Fruit fly (Drosophila melanogaster): Measurements from ENCODE around the gene PSMG1.

PSMG1 gene

DNA sequence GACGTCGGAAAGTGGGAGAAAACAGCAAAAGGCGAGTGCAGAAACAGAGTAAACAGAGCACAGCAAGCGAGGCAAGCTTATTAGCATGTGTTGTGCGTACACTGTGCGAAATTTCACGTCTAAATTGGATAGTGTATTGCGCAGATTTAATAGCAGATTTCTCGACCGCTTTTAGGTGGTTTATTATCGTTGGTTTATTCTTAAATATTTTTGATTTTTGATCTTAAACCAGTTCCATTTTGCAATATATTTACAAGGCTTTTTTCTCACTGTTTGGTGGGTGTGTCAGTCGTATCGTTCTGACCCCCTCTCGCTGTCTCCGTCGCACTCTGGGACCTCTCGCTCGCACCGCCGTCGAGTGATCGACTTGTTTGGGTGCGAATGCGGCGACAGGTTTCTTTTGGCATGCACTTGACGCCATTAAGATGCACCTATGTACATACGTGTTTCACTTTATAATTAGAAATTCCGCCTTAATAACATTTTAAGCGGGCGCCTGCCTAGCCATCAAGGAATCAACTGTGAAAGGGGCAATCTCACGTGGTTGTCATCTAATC, 39.9 kb upstream of the PSMG1 start (continued):
- TF ChIP-seq ap (GFP tag; IDR thresholded peaks at IDR 0.05), result peak; percentile 16; the same call in 1 of the 2 replicates
- peak; percentile 40; the same call in 1 of the 2 replicates for TF ChIP-seq CG32532 (GFP tag; IDR thresholded peaks at IDR 0.05)
- 0 out of 3 replicates have a peak, but pooled peaks have one; percentile 37 for TF ChIP-seq Aef1 (GFP tag; IDR thresholded peaks at IDR 0.05)
- TF ChIP-seq lbe (GFP tag; optimal IDR thresholded peaks at IDR 0.05), result peak; percentile 49
- peak in 1 of 2 experiments; percentile 78 for TF ChIP-seq bsh (GFP tag; optimal IDR thresholded peaks at IDR 0.05)
- TF ChIP-seq sisA (GFP tag; IDR thresholded peaks at IDR 0.05), result peak; percentile 41; the same call in 1 of the 2 replicates
- TF ChIP-seq Pdp1 (GFP tag; optimal IDR thresholded peaks at IDR 0.05), result peak in 1 of 2 experiments; percentile 24
- TF ChIP-seq Ets97D (GFP tag; optimal IDR thresholded peaks at IDR 0.05), result no peak
- peak; percentile 44 for TF ChIP-seq gem (tag; optimal IDR thresholded peaks at IDR 0.05)
- TF ChIP-seq grn (GFP tag; optimal IDR thresholded peaks at IDR 0.05), result no peak
- TF ChIP-seq CG9932 (GFP tag; IDR thresholded peaks at IDR 0.05), result 0 out of 2 replicates have a peak, but pooled peaks have one; percentile 27
- TF ChIP-seq CG9609 (GFP tag; optimal IDR thresholded peaks at IDR 0.05), result no peak
- TF ChIP-seq p53 (GFP tag; optimal IDR thresholded peaks at IDR 0.05), result no peak
- TF ChIP-seq bcd (GFP tag; optimal IDR thresholded peaks at IDR 0.05), result peak; percentile 5
- TF ChIP-seq sob (GFP tag; IDR thresholded peaks at IDR 0.05), result peak; percentile 27; the same call in 1 of the 2 replicates
- TF ChIP-seq pan (optimal IDR thresholded peaks at IDR 0.05), result no peak
- peak in 1 of 2 experiments; percentile 54 for TF ChIP-seq pan (GFP tag; optimal IDR thresholded peaks at IDR 0.05 in 1 of 2, IDR thresholded peaks at IDR 0.05 in 1 of 2)
- TF ChIP-seq wek (GFP tag; optimal IDR thresholded peaks at IDR 0.05), result no peak
- 0 out of 2 replicates have a peak, but pooled peaks have one; percentile 11 for TF ChIP-seq esg (GFP tag; conservative IDR thresholded peaks at IDR 0.05)
- TF ChIP-seq unpg (GFP tag; optimal IDR thresholded peaks at IDR 0.05), result peak; percentile 24
- peak; percentile 48; the same call in 1 of the 2 replicates for TF ChIP-seq ara (GFP tag; IDR thresholded peaks at IDR 0.05)
- 0 out of 3 replicates have a peak, but pooled peaks have one; percentile 18 for TF ChIP-seq CG34422 (GFP tag; IDR thresholded peaks at IDR 0.05)
- no peak for TF ChIP-seq croc (GFP tag; conservative IDR thresholded peaks at IDR 0.05)
- 0 out of 3 replicates have a peak, but pooled peaks have one; percentile 19 for TF ChIP-seq C15 (GFP tag; IDR thresholded peaks at IDR 0.05)
- TF ChIP-seq CG7839 (tag; optimal IDR thresholded peaks at IDR 0.05), result peak; percentile 32
- TF ChIP-seq gsb (GFP tag; IDR thresholded peaks at IDR 0.05), result no peak

- TF ChIP-seq CG12769 (tag; optimal IDR thresholded peaks at IDR 0.05) (no peak), NFAT (GFP tag; IDR thresholded peaks at IDR 0.05) (0 out of 2 replicates have a peak, but pooled peaks have one; percentile 10), zfh1 (GFP tag; IDR thresholded peaks at IDR 0.05) (no peak), CG34376 (GFP tag; optimal IDR thresholded peaks at IDR 0.05) (peak; percentile 86), sug (tag; optimal IDR thresholded peaks at IDR 0.05) (peak; percentile 96), ac (GFP tag; optimal IDR thresholded peaks at IDR 0.05) (no peak), nerfin-1 (tag; optimal IDR thresholded peaks at IDR 0.05) (no peak), mam (GFP tag; optimal IDR thresholded peaks at IDR 0.05) (no peak), CG34224 (GFP tag; IDR thresholded peaks at IDR 0.05; ENCODE audit: partially characterized antibody) (no peak), vnd (GFP tag; IDR thresholded peaks at IDR 0.05; ENCODE audit: partially characterized antibody) (peak; percentile 58), ewg (GFP tag; optimal IDR thresholded peaks at IDR 0.05) (no peak), CG8359 (GFP tag; optimal IDR thresholded peaks at IDR 0.05; ENCODE audit: borderline replicate concordance) (no peak), hkb (optimal IDR thresholded peaks at IDR 0.05) (no peak), hkb (GFP tag; IDR thresholded peaks at IDR 0.05) (no peak), cwo (GFP tag; optimal IDR thresholded peaks at IDR 0.05) (peak; percentile 70), CG7987 (GFP tag; optimal IDR thresholded peaks at IDR 0.05) (peak; percentile 49), exex (tag; optimal IDR thresholded peaks at IDR 0.05) (peak; percentile 87), yki (optimal IDR thresholded peaks at IDR 0.05) (no peak), CG2678 (tag; optimal IDR thresholded peaks at IDR 0.05) (no peak), CG14441 (GFP tag; IDR thresholded peaks at IDR 0.05) (no peak), Trl (optimal IDR thresholded peaks at IDR 0.05) (no peak), Trl (GFP tag; optimal IDR thresholded peaks at IDR 0.05) (no peak), CG10543 (GFP tag; optimal IDR thresholded peaks at IDR 0.05) (peak; percentile 21), inv (GFP tag; IDR thresholded peaks at IDR 0.05; ENCODE audit: partially characterized antibody) (no peak)
Measured at dm6 chr3R:5832345-5832981, 38.3 kb upstream of the PSMG1 start.

All from whole organism, embryonic.